Worm (Caenorhabditis elegans) whole organism, young adult: ENCODE data around the gene ltd-1.

Source experiments
- ama-1 ChIP-seq, 3 experiments: fragments of 150-350 bp in 1 of 3; sonication (generic microtip) in 2 of 3; optimal IDR thresholded peaks; 2 replicates each; lab custom pipeline; 2014 to 2018; ENCODE audit warnings: missing biosample characterization in 2 of 3, missing genetic modification characterization in 2 of 3, missing genetic modification reagents in 2 of 3
- ztf-22 ChIP-seq: fragments of 200-800 bp; sonication (Bioruptor generic); optimal IDR thresholded peaks from 2 replicates; lab custom pipeline; 2018; ENCODE audit warnings: mild to moderate bottlenecking, missing genetic modification characterization, moderate library complexity, missing compliant biosample characterization

DNA sequence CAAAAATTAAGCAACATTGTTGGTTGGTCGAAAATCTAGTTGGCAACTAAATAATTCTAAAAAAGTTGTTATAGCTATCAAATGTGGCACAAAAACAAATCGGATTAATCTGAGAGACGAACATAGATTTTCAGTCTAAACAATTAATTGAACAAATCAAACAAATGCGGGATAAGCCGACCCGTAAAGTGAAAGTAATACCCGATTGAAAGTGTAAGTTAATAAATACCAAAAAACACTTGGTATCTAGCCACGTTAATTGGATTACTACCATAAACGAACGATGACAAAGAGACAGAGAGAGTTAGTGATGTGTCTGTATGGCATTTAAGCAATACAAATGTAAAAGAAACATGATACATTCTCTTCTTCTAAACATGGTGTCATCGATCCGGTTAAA, 1.4 kb upstream of the ltd-1 start:
- TF ChIP-seq ama-1 (optimal IDR thresholded peaks at IDR 0.05; lab: Kevin White, UChicago) (no peak), ama-1 (GFP tag; optimal IDR thresholded peaks at IDR 0.05; lab: Kevin White, UChicago) (no peak), ztf-22 (GFP tag; lab: Kevin White, UChicago) (no peak)
